Fruit fly (Drosophila melanogaster) whole organism, embryonic: ENCODE data around the gene CG31178.

Experiments used
- ATbp ChIP-seq: fragments of 200-800 bp; sonication (Bioruptor generic); optimal IDR thresholded peaks from 2 replicates; lab custom pipeline; 2017; ENCODE audit warnings: missing biosample characterization, mild to moderate bottlenecking, missing genetic modification characterization, missing genetic modification reagents
- BtbVII ChIP-seq: fragments of 200-800 bp; sonication (Bioruptor generic); optimal IDR thresholded peaks from 3 replicates; lab custom pipeline; 2017; ENCODE audit warnings: missing biosample characterization, mild to moderate bottlenecking, missing genetic modification characterization
- CG10267 ChIP-seq: fragments of 200-800 bp; sonication (Bioruptor generic); optimal IDR thresholded peaks from 2 replicates; lab custom pipeline; 2018; ENCODE audit warnings: missing biosample characterization, mild to moderate bottlenecking, missing genetic modification characterization, moderate library complexity
- CG11085 ChIP-seq: fragments of 200-800 bp; sonication (Bioruptor generic); IDR thresholded peaks from 2 replicates; pipeline ENCODE4 v1.3.6; 2022; ENCODE audit warnings: missing biosample characterization, missing genetic modification characterization
- CG11504 ChIP-seq: fragments of 200-800 bp; sonication (Bioruptor generic); optimal IDR thresholded peaks from 3 replicates; lab custom pipeline; 2019; ENCODE audit warnings: missing biosample characterization, mild to moderate bottlenecking, missing genetic modification characterization, moderate library complexity
- CG12104 ChIP-seq: fragments of 200-800 bp; sonication (Bioruptor generic); optimal IDR thresholded peaks from 3 replicates; lab custom pipeline; 2016; ENCODE audit warnings: missing biosample characterization, missing genetic modification characterization
- CG14860 ChIP-seq: fragments of 200-800 bp; sonication (Bioruptor generic); IDR thresholded peaks from 3 replicates; pipeline ENCODE4 v1.3.6; 2022; ENCODE audit warnings: missing biosample characterization, missing genetic modification characterization; ENCODE audit not compliant: partially characterized antibody
- CG16779 ChIP-seq: fragments of 200-800 bp; sonication (Bioruptor generic); IDR thresholded peaks from 2 replicates; pipeline ENCODE4 v1.3.6; 2022; ENCODE audit warnings: missing biosample characterization, missing genetic modification characterization
- CG18476 ChIP-seq: fragments of 200-800 bp; sonication (Bioruptor generic); optimal IDR thresholded peaks from 2 replicates; lab custom pipeline; 2016; ENCODE audit warnings: missing biosample characterization, mild to moderate bottlenecking, missing genetic modification characterization
- CG3281 ChIP-seq: fragments of 200-800 bp; sonication (Bioruptor generic); optimal IDR thresholded peaks from 3 replicates; lab custom pipeline; 2017; ENCODE audit warnings: missing biosample characterization, mild to moderate bottlenecking, missing genetic modification characterization
- CG34376 ChIP-seq: fragments of 200-800 bp; sonication (Bioruptor generic); optimal IDR thresholded peaks from 2 replicates; lab custom pipeline; 2018; ENCODE audit warnings: missing biosample characterization, mild to moderate bottlenecking, missing genetic modification characterization
- CG4617 ChIP-seq: fragments of 200-800 bp; sonication (Bioruptor generic); optimal IDR thresholded peaks from 3 replicates; lab custom pipeline; 2016; ENCODE audit warnings: missing biosample characterization, missing genetic modification characterization, borderline replicate concordance
- CG5180 ChIP-seq: fragments of 200-800 bp; sonication (Bioruptor generic); optimal IDR thresholded peaks from 3 replicates; lab custom pipeline; 2017; ENCODE audit warnings: missing biosample characterization, missing genetic modification characterization, mild to moderate bottlenecking, moderate library complexity, missing genetic modification reagents
- CG6689 ChIP-seq: fragments of 200-800 bp; sonication (Bioruptor generic); IDR thresholded peaks from 2 replicates; pipeline ENCODE4 v1.3.6; 2022; ENCODE audit warnings: missing biosample characterization, missing genetic modification characterization
- CG8359 ChIP-seq: fragments of 200-800 bp; sonication (Bioruptor generic); optimal IDR thresholded peaks from 2 replicates; lab custom pipeline; 2017; ENCODE audit warnings: missing biosample characterization, mild to moderate bottlenecking, missing genetic modification characterization, borderline replicate concordance
- CG9876 ChIP-seq: fragments of 200-800 bp; sonication (Bioruptor generic); optimal IDR thresholded peaks from 2 replicates; lab custom pipeline; 2016; ENCODE audit warnings: missing biosample characterization, missing genetic modification characterization
- CoRest ChIP-seq: fragments of 200-800 bp; sonication (Bioruptor generic); optimal IDR thresholded peaks from 3 replicates; lab custom pipeline; 2018; ENCODE audit warnings: missing biosample characterization, mild to moderate bottlenecking, missing genetic modification characterization, moderate library complexity
- Dad ChIP-seq: fragments of 200-800 bp; sonication (Bioruptor generic); optimal IDR thresholded peaks from 3 replicates; lab custom pipeline; 2016; ENCODE audit warnings: missing biosample characterization, missing genetic modification characterization
- Doc2 ChIP-seq: fragments of 200-800 bp; sonication (Bioruptor generic); IDR thresholded peaks from 2 replicates; pipeline ENCODE4 v1.3.6; 2022; ENCODE audit warnings: missing biosample characterization, missing genetic modification characterization
- Ets65A ChIP-seq: fragments of 200-800 bp; sonication (Bioruptor generic); peaks from one replicate; lab custom pipeline; 2016; ENCODE audit warnings: missing biosample characterization, missing genetic modification characterization
- GATAe ChIP-seq: fragments of 200-800 bp; sonication (Bioruptor generic); conservative IDR thresholded peaks from 2 replicates; pipeline ENCODE4 v1.3.6; 2022; ENCODE audit warnings: missing biosample characterization, missing genetic modification characterization
- Gsc ChIP-seq: fragments of 200-800 bp; sonication (Bioruptor generic); IDR thresholded peaks from 2 replicates; pipeline ENCODE4 v1.3.6; 2022; ENCODE audit warnings: missing biosample characterization, missing genetic modification characterization
- HHEX ChIP-seq: fragments of 200-800 bp; sonication (Bioruptor generic); optimal IDR thresholded peaks from 3 replicates; lab custom pipeline; 2017; ENCODE audit warnings: missing biosample characterization, mild to moderate bottlenecking, missing genetic modification characterization, missing genetic modification reagents
- HLHmδ ChIP-seq: fragments of 200-800 bp; sonication (Bioruptor generic); optimal IDR thresholded peaks from 2 replicates; lab custom pipeline; 2018; ENCODE audit warnings: missing biosample characterization, mild to moderate bottlenecking, missing genetic modification characterization, moderate library complexity
- Neu2 ChIP-seq: fragments of 200-800 bp; sonication (Bioruptor generic); optimal IDR thresholded peaks from 3 replicates; lab custom pipeline; 2016; ENCODE audit warnings: missing biosample characterization, missing genetic modification characterization, borderline replicate concordance
- Nf-YC ChIP-seq: fragments of 200-800 bp; optimal IDR thresholded peaks from 3 replicates; lab custom pipeline; 2019; ENCODE audit warnings: missing biosample characterization, mild to moderate bottlenecking, missing genetic modification characterization, moderate library complexity
- Oli ChIP-seq: fragments of 200-800 bp; sonication (Bioruptor generic); optimal IDR thresholded peaks from 2 replicates; lab custom pipeline; 2018; ENCODE audit warnings: missing biosample characterization, mild to moderate bottlenecking, missing genetic modification characterization, moderate library complexity
- Opbp ChIP-seq: fragments of 200-800 bp; sonication (Bioruptor generic); IDR thresholded peaks from 3 replicates; pipeline ENCODE4 v1.3.6; 2022; ENCODE audit warnings: missing biosample characterization, missing genetic modification characterization; ENCODE audit not compliant: partially characterized antibody
- PHDP ChIP-seq: fragments of 200-800 bp; sonication (Bioruptor generic); optimal IDR thresholded peaks from 3 replicates; lab custom pipeline; 2018; ENCODE audit warnings: missing biosample characterization, mild to moderate bottlenecking, missing genetic modification characterization, moderate library complexity
- Pdp1 ChIP-seq, 2 experiments: fragments of 200-800 bp; sonication (Bioruptor generic); optimal IDR thresholded peaks; 3 replicates each; lab custom pipeline; 2016; ENCODE audit warnings: missing biosample characterization in 2 of 2, missing genetic modification characterization in 2 of 2, mild to moderate bottlenecking in 1 of 2, moderate library complexity in 1 of 2
- Rfx ChIP-seq: fragments of 200-800 bp; sonication (Bioruptor generic); IDR thresholded peaks from 2 replicates; pipeline ENCODE4 v1.3.6; 2022; ENCODE audit warnings: missing biosample characterization, missing genetic modification characterization
- Usf ChIP-seq: fragments of 200-800 bp; sonication (Bioruptor generic); optimal IDR thresholded peaks from 2 replicates; lab custom pipeline; 2017; ENCODE audit warnings: missing genotype, missing biosample characterization, missing genetic modification characterization
- bab2 ChIP-seq: fragments of 200-800 bp; sonication (Bioruptor generic); optimal IDR thresholded peaks from 2 replicates; lab custom pipeline; 2016; ENCODE audit warnings: missing biosample characterization, missing genetic modification characterization
- croc ChIP-seq: fragments of 200-800 bp; sonication (Bioruptor generic); conservative IDR thresholded peaks from 3 replicates; pipeline ENCODE4 v1.3.6; 2022; ENCODE audit warnings: missing biosample characterization, missing genetic modification characterization
- dm ChIP-seq: fragments of 200-800 bp; sonication (Bioruptor generic); optimal IDR thresholded peaks from 3 replicates; lab custom pipeline; 2016; ENCODE audit warnings: missing biosample characterization, missing genetic modification characterization
- esg ChIP-seq: fragments of 200-800 bp; sonication (Bioruptor generic); conservative IDR thresholded peaks from 2 replicates; pipeline ENCODE4 v1.3.6; 2022; ENCODE audit warnings: missing biosample characterization, missing genetic modification characterization
- fd102C ChIP-seq: fragments of 200-800 bp; sonication (Bioruptor generic); optimal IDR thresholded peaks from 2 replicates; lab custom pipeline; 2018; ENCODE audit warnings: missing biosample characterization, mild to moderate bottlenecking, missing genetic modification characterization, moderate library complexity
- fd64A ChIP-seq: fragments of 200-800 bp; sonication (Bioruptor generic); optimal IDR thresholded peaks from 3 replicates; lab custom pipeline; 2018; ENCODE audit warnings: missing biosample characterization, mild to moderate bottlenecking, missing genetic modification characterization
- fd96Cb ChIP-seq: fragments of 200-800 bp; sonication (Bioruptor generic); optimal IDR thresholded peaks from 2 replicates; lab custom pipeline; 2018; ENCODE audit warnings: missing biosample characterization, mild to moderate bottlenecking, missing genetic modification characterization, moderate library complexity
- h ChIP-seq: fragments of >200 bp; optimal IDR thresholded peaks from 2 replicates; lab custom pipeline; 2017
- kay ChIP-seq: fragments of 200-800 bp; sonication (Bioruptor generic); optimal IDR thresholded peaks from 2 replicates; lab custom pipeline; 2016; ENCODE audit warnings: missing biosample characterization, missing genetic modification characterization
- lmd ChIP-seq: fragments of 200-800 bp; sonication (Bioruptor generic); IDR thresholded peaks from 2 replicates; pipeline ENCODE4 v1.3.6; 2022; ENCODE audit warnings: missing biosample characterization, missing genetic modification characterization
- oc ChIP-seq: fragments of 200-800 bp; sonication (Bioruptor generic); optimal IDR thresholded peaks from 2 replicates; lab custom pipeline; 2018; ENCODE audit warnings: missing biosample characterization, mild to moderate bottlenecking, missing genetic modification characterization, moderate library complexity
- org-1 ChIP-seq: fragments of 200-800 bp; sonication (Bioruptor generic); optimal IDR thresholded peaks from 2 replicates; lab custom pipeline; 2017; ENCODE audit warnings: missing biosample characterization, missing genetic modification characterization
- pzg ChIP-seq: fragments of 200-800 bp; sonication (Bioruptor generic); optimal IDR thresholded peaks from 3 replicates; lab custom pipeline; 2018; ENCODE audit warnings: missing biosample characterization, mild to moderate bottlenecking, missing genetic modification characterization, moderate library complexity
- repo ChIP-seq: fragments of 200-800 bp; sonication (Bioruptor generic); optimal IDR thresholded peaks from 2 replicates; lab custom pipeline; 2016; ENCODE audit warnings: missing biosample characterization, missing genetic modification characterization
- stc ChIP-seq: fragments of 200-800 bp; sonication (Bioruptor generic); IDR thresholded peaks from 2 replicates; pipeline ENCODE4 v1.3.6; 2022; ENCODE audit warnings: missing biosample characterization, missing genetic modification characterization
- stwl ChIP-seq: fragments of 200-800 bp; sonication (Bioruptor generic); optimal IDR thresholded peaks from 3 replicates; lab custom pipeline; 2018; ENCODE audit warnings: missing biosample characterization, mild to moderate bottlenecking, missing genetic modification characterization, moderate library complexity
- trh ChIP-seq: fragments of 200-800 bp; sonication (Bioruptor generic); optimal IDR thresholded peaks from 2 replicates; lab custom pipeline; 2016; ENCODE audit warnings: missing biosample characterization, missing genetic modification characterization
- zfh1 ChIP-seq: fragments of 200-800 bp; sonication (Bioruptor generic); IDR thresholded peaks from 3 replicates; pipeline ENCODE4 v1.3.6; 2022; ENCODE audit warnings: missing biosample characterization, missing genetic modification characterization

CG31178 gene

dm6 chr3R:21863817-21864384, 9.6 kb upstream of the CG31178 start (continued):
- no peak for TF ChIP-seq CG4617 (GFP tag; lab: Kevin White, UChicago)
- TF ChIP-seq esg (GFP tag; lab: Robert Waterston, UW): no peak
- TF ChIP-seq Doc2: no peak
- no peak for TF ChIP-seq fd102C (GFP tag; lab: Kevin White, UChicago)
- peak; percentile 14; the same call in 1 of the 2 replicates for TF ChIP-seq lmd
- no peak for TF ChIP-seq Opbp (GFP tag; lab: Robert Waterston, UW)
- TF ChIP-seq fd64A (GFP tag; lab: Kevin White, UChicago): no peak
- TF ChIP-seq CG34376 (GFP tag; lab: Kevin White, UChicago): no peak
- no peak for TF ChIP-seq croc (GFP tag; lab: Robert Waterston, UW)
- TF ChIP-seq oc (tag; lab: Kevin White, UChicago): no peak
- no peak for TF ChIP-seq pzg (GFP tag; lab: Kevin White, UChicago)
- TF ChIP-seq repo (GFP tag; lab: Kevin White, UChicago): no peak
- no peak for TF ChIP-seq dm (GFP tag; lab: Kevin White, UChicago)
- TF ChIP-seq Rfx: 0 out of 2 replicates have a peak, but pooled peaks have one; percentile 7
- no peak for TF ChIP-seq BtbVII (GFP tag; lab: Kevin White, UChicago)
- TF ChIP-seq bab2 (GFP tag; lab: Kevin White, UChicago): no peak
- no peak for TF ChIP-seq stc
- TF ChIP-seq CG14860 (GFP tag; lab: Robert Waterston, UW): no peak
- TF ChIP-seq h (lab: Kevin White, UChicago): no peak
- TF ChIP-seq CG11504 (tag; lab: Kevin White, UChicago): peak; percentile 34
- no peak for TF ChIP-seq HLHmδ (GFP tag; lab: Kevin White, UChicago)
- TF ChIP-seq Usf (GFP tag; lab: Kevin White, UChicago): no peak
- peak; percentile 14 for TF ChIP-seq ATbp (GFP tag; lab: Kevin White, UChicago)
- TF ChIP-seq Nf-YC: no peak
- no peak for TF ChIP-seq zfh1
- TF ChIP-seq CG5180: no peak
- TF ChIP-seq Dad (GFP tag; lab: Kevin White, UChicago): no peak
- TF ChIP-seq CG3281: no peak
- TF ChIP-seq org-1 (GFP tag; lab: Kevin White, UChicago): no peak
- no peak for TF ChIP-seq GATAe
- no peak for TF ChIP-seq CG16779 (GFP tag; lab: Robert Waterston, UW)
- TF ChIP-seq CG12104 (GFP tag; lab: Kevin White, UChicago): no peak
- TF ChIP-seq fd96Cb (tag; lab: Kevin White, UChicago): no peak
- no peak for TF ChIP-seq CG9876 (GFP tag; lab: Kevin White, UChicago)
- TF ChIP-seq Pdp1 (GFP tag; optimal IDR thresholded peaks at IDR 0.05; lab: Kevin White, UChicago): peak in 1 of 2 experiments; percentile 79
- no peak for TF ChIP-seq stwl (tag; lab: Kevin White, UChicago)
- no peak for TF ChIP-seq Neu2 (GFP tag; lab: Kevin White, UChicago)
- no peak for TF ChIP-seq Gsc (GFP tag; lab: Robert Waterston, UW)
- peak; percentile 13 for TF ChIP-seq Oli (tag; lab: Kevin White, UChicago)
- no peak for TF ChIP-seq HHEX (GFP tag; lab: Kevin White, UChicago)
- TF ChIP-seq CG6689 (GFP tag; lab: Robert Waterston, UW): no peak
- no peak for TF ChIP-seq CG18476
- TF ChIP-seq CoRest (tag; lab: Kevin White, UChicago): peak; percentile 7
- no peak for TF ChIP-seq Ets65A (GFP tag; lab: Kevin White, UChicago)
- peak; percentile 22 for TF ChIP-seq PHDP (tag; lab: Kevin White, UChicago)
- TF ChIP-seq CG8359 (GFP tag; lab: Kevin White, UChicago): no peak
- TF ChIP-seq kay (GFP tag; lab: Kevin White, UChicago): no peak
- no peak for TF ChIP-seq trh (GFP tag; lab: Kevin White, UChicago)
- no peak for TF ChIP-seq CG11085 (GFP tag; lab: Robert Waterston, UW)
- TF ChIP-seq CG10267 (tag; lab: Kevin White, UChicago): no peak
